Worm (Caenorhabditis elegans): Measurements from ENCODE around the gene F48E3.2.

DNA sequence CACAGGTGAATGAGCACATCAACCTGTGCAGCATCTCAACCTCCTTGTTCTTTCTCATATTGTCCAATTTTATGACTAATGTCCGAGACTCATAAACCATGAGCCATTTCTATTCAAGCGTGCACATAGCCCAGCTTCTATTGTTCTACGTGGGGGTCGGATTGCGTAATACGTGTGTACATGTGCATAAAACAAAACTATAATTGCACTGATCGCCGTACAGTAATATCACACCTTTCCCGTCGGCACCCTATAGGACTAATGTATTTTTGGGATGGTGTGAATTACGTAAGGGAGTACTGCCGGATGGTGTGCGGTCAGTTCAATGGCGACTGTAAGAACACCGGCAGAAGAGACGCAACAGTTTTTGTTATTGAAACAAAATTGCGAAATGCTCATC, 23.0 kb downstream of the F48E3.2 start:
- no peak for TF ChIP-seq F13C5.2 (tag; optimal IDR thresholded peaks at IDR 0.05)
- TF ChIP-seq flt-1 (GFP tag; IDR thresholded peaks at IDR 0.05), result no peak
